Fruit fly (Drosophila melanogaster) whole organism, embryonic: Measurements from ENCODE around the gene msps.
A peak's percentile ranks its signal among the peaks of the same experiment; 100 is the strongest.

Experiments used
- BEAF-32 ChIP-seq: fragments of 200-800 bp; sonication (Bioruptor generic); optimal IDR thresholded peaks from 3 replicates; lab custom pipeline; 2017; ENCODE audit warnings: missing biosample characterization, missing genetic modification characterization, mild to moderate bottlenecking, moderate library complexity, missing genetic modification reagents
- CG10431 ChIP-seq: fragments of 200-800 bp; sonication (Bioruptor generic); optimal IDR thresholded peaks from 3 replicates; lab custom pipeline; 2018; ENCODE audit warnings: missing biosample characterization, mild to moderate bottlenecking, missing genetic modification characterization
- CG10654 ChIP-seq: fragments of 200-800 bp; sonication (Bioruptor generic); optimal IDR thresholded peaks from 2 replicates; lab custom pipeline; 2016; ENCODE audit warnings: missing biosample characterization, missing genetic modification characterization
- CG11093 ChIP-seq: fragments of 200-800 bp; sonication (Bioruptor generic); IDR thresholded peaks from 3 replicates; pipeline ENCODE4 v1.3.6; 2022; ENCODE audit warnings: missing biosample characterization, missing genetic modification characterization
- CG12236 ChIP-seq: fragments of 200-800 bp; sonication (Bioruptor generic); optimal IDR thresholded peaks from 2 replicates; lab custom pipeline; 2016; ENCODE audit warnings: missing biosample characterization, missing genetic modification characterization
- CG12942 ChIP-seq: fragments of 200-800 bp; sonication (Bioruptor generic); optimal IDR thresholded peaks from 3 replicates; lab custom pipeline; 2016; ENCODE audit warnings: missing biosample characterization, missing genetic modification characterization
- CG15011 ChIP-seq: fragments of 200-800 bp; sonication (Bioruptor generic); optimal IDR thresholded peaks from 3 replicates; lab custom pipeline; 2018; ENCODE audit warnings: missing biosample characterization, mild to moderate bottlenecking, missing genetic modification characterization
- CG1529 ChIP-seq: fragments of 200-800 bp; sonication (Bioruptor generic); optimal IDR thresholded peaks from 3 replicates; lab custom pipeline; 2018; ENCODE audit warnings: missing biosample characterization, missing genetic modification characterization
- CG16815 ChIP-seq: fragments of 200-800 bp; sonication (Bioruptor generic); optimal IDR thresholded peaks from 3 replicates; lab custom pipeline; 2017; ENCODE audit warnings: missing biosample characterization, mild to moderate bottlenecking, missing genetic modification characterization
- CG16863 ChIP-seq: fragments of 200-800 bp; sonication (Bioruptor generic); optimal IDR thresholded peaks from 3 replicates; lab custom pipeline; 2016; ENCODE audit warnings: missing biosample characterization, missing genetic modification characterization
- CG17829 ChIP-seq: fragments of 200-800 bp; optimal IDR thresholded peaks from 2 replicates; lab custom pipeline; 2019; ENCODE audit warnings: missing biosample characterization, mild to moderate bottlenecking, missing genetic modification characterization, moderate library complexity
- CG2202 ChIP-seq: fragments of 200-800 bp; sonication (Bioruptor generic); optimal IDR thresholded peaks from 2 replicates; lab custom pipeline; 2018; ENCODE audit warnings: missing biosample characterization, mild to moderate bottlenecking, missing genetic modification characterization
- CG30020 ChIP-seq: fragments of 200-800 bp; optimal IDR thresholded peaks from 2 replicates; lab custom pipeline; 2019; ENCODE audit warnings: missing biosample characterization, mild to moderate bottlenecking, missing genetic modification characterization, moderate library complexity
- CG3407 ChIP-seq: fragments of 200-800 bp; sonication (Bioruptor generic); optimal IDR thresholded peaks from 2 replicates; lab custom pipeline; 2018; ENCODE audit warnings: missing biosample characterization, mild to moderate bottlenecking, missing genetic modification characterization
- CG34224 ChIP-seq: fragments of 200-800 bp; sonication (Bioruptor generic); IDR thresholded peaks from 3 replicates; pipeline ENCODE4 v1.3.6; 2022; ENCODE audit warnings: missing biosample characterization, missing genetic modification characterization; ENCODE audit not compliant: partially characterized antibody
- CG3838 ChIP-seq: fragments of 200-800 bp; sonication (Bioruptor generic); optimal IDR thresholded peaks from 3 replicates; lab custom pipeline; 2016; ENCODE audit warnings: missing biosample characterization, missing genetic modification characterization
- CG4404 ChIP-seq: fragments of 200-800 bp; sonication (Bioruptor generic); IDR thresholded peaks from 2 replicates; pipeline ENCODE4 v1.3.6; 2022; ENCODE audit warnings: missing biosample characterization, missing genetic modification characterization
- CG6654 ChIP-seq: fragments of 200-800 bp; sonication (Bioruptor generic); optimal IDR thresholded peaks from 2 replicates; lab custom pipeline; 2017; ENCODE audit warnings: missing biosample characterization, mild to moderate bottlenecking, missing genetic modification characterization
- CG7271 ChIP-seq: fragments of 200-800 bp; sonication (Bioruptor generic); optimal IDR thresholded peaks from 2 replicates; lab custom pipeline; 2018; ENCODE audit warnings: missing biosample characterization, mild to moderate bottlenecking, missing genetic modification characterization, moderate library complexity
- CG7786 ChIP-seq: fragments of 200-800 bp; sonication (Bioruptor generic); optimal IDR thresholded peaks from 2 replicates; lab custom pipeline; 2016; ENCODE audit warnings: missing biosample characterization, missing genetic modification characterization
- CG8290 ChIP-seq, 3 experiments: fragments of 200-800 bp; sonication (Bioruptor generic); optimal IDR thresholded peaks; 2 replicates each; lab custom pipeline; 2016 to 2019; ENCODE audit warnings: missing biosample characterization in 3 of 3, missing genetic modification characterization in 3 of 3, mild to moderate bottlenecking in 2 of 3, moderate library complexity in 1 of 3
- CG9727 ChIP-seq: fragments of 200-800 bp; sonication (Bioruptor generic); optimal IDR thresholded peaks from 3 replicates; lab custom pipeline; 2017; ENCODE audit warnings: missing biosample characterization, mild to moderate bottlenecking, missing genetic modification characterization
- Chrac-16 ChIP-seq: fragments of 200-800 bp; sonication (Bioruptor generic); optimal IDR thresholded peaks from 3 replicates; lab custom pipeline; 2016; ENCODE audit warnings: missing biosample characterization, missing genetic modification characterization
- CkIIα-i1 ChIP-seq: fragments of 200-800 bp; sonication (Bioruptor generic); IDR thresholded peaks from 2 replicates; pipeline ENCODE4 v1.3.6; 2022; ENCODE audit warnings: missing biosample characterization, missing genetic modification characterization
- Ets97D ChIP-seq: fragments of 200-800 bp; sonication (Bioruptor generic); optimal IDR thresholded peaks from 3 replicates; lab custom pipeline; 2016; ENCODE audit warnings: missing biosample characterization, missing genetic modification characterization
- Hey ChIP-seq: fragments of 200-800 bp; sonication (Bioruptor generic); optimal IDR thresholded peaks from 3 replicates; lab custom pipeline; 2018; ENCODE audit warnings: missing biosample characterization, mild to moderate bottlenecking, missing genetic modification characterization
- Hr3 ChIP-seq: fragments of 200-800 bp; sonication (Bioruptor generic); optimal IDR thresholded peaks from 3 replicates; lab custom pipeline; 2016; ENCODE audit warnings: missing biosample characterization, missing genetic modification characterization
- Jarid2 ChIP-seq: fragments of 200-800 bp; sonication (Bioruptor generic); optimal IDR thresholded peaks from 3 replicates; lab custom pipeline; 2017; ENCODE audit warnings: mild to moderate bottlenecking, missing biosample characterization, missing genetic modification reagents, missing genetic modification characterization
- MTF-1 ChIP-seq: fragments of 200-800 bp; sonication (Bioruptor generic); optimal IDR thresholded peaks from 2 replicates; lab custom pipeline; 2018; ENCODE audit warnings: missing biosample characterization, mild to moderate bottlenecking, missing genetic modification characterization, borderline replicate concordance
- NC2β ChIP-seq: fragments of 200-800 bp; sonication (Bioruptor generic); optimal IDR thresholded peaks from 2 replicates; lab custom pipeline; 2016; ENCODE audit warnings: missing biosample characterization, missing genetic modification characterization
- Nf-YC ChIP-seq: fragments of 200-800 bp; optimal IDR thresholded peaks from 3 replicates; lab custom pipeline; 2019; ENCODE audit warnings: missing biosample characterization, mild to moderate bottlenecking, missing genetic modification characterization, moderate library complexity
- NfI ChIP-seq: fragments of 200-800 bp; sonication (Bioruptor generic); optimal IDR thresholded peaks from 3 replicates; lab custom pipeline; 2018; ENCODE audit warnings: missing biosample characterization, mild to moderate bottlenecking, missing genetic modification characterization, moderate library complexity
- Ptx1 ChIP-seq: fragments of 200-800 bp; sonication (Bioruptor generic); IDR thresholded peaks from 2 replicates; pipeline ENCODE4 v1.3.6; 2022; ENCODE audit warnings: missing biosample characterization, missing genetic modification characterization
- Taf1 ChIP-seq: fragments of 200-800 bp; sonication (Bioruptor generic); IDR thresholded peaks from 2 replicates; pipeline ENCODE4 v1.3.6; 2022; ENCODE audit warnings: missing biosample characterization, missing genetic modification characterization
- ab ChIP-seq: fragments of 200-800 bp; sonication (Bioruptor generic); optimal IDR thresholded peaks from 2 replicates; lab custom pipeline; 2016; ENCODE audit warnings: missing biosample characterization, missing genetic modification characterization
- bigmax ChIP-seq: fragments of 200-800 bp; sonication (Bioruptor generic); optimal IDR thresholded peaks from 2 replicates; lab custom pipeline; 2018; ENCODE audit warnings: missing biosample characterization, mild to moderate bottlenecking, missing genetic modification characterization
- cwo ChIP-seq: fragments of 200-800 bp; sonication (Bioruptor generic); optimal IDR thresholded peaks from 3 replicates; lab custom pipeline; 2017; ENCODE audit warnings: missing biosample characterization, missing genetic modification characterization, mild to moderate bottlenecking, moderate library complexity, missing genetic modification reagents
- dpn ChIP-seq, 2 experiments: fragments of 200-800 bp; sonication (Bioruptor generic); optimal IDR thresholded peaks; 3 replicates each; lab custom pipeline; 2016; ENCODE audit warnings: missing biosample characterization in 2 of 2, missing genetic modification characterization in 2 of 2
- inv ChIP-seq: fragments of 200-800 bp; sonication (Bioruptor generic); IDR thresholded peaks from 2 replicates; pipeline ENCODE4 v1.3.6; 2022; ENCODE audit warnings: missing biosample characterization, missing genetic modification characterization; ENCODE audit not compliant: partially characterized antibody
- lola ChIP-seq, 3 experiments: fragments of >200 bp in 2 of 3; fragments of 200-800 bp in 1 of 3; sonication (Bioruptor generic) in 1 of 3; optimal IDR thresholded peaks; 2 replicates each; lab custom pipeline; 2017 to 2019; ENCODE audit warnings: missing biosample characterization in 3 of 3, missing genetic modification characterization in 3 of 3, mild to moderate bottlenecking in 1 of 3, moderate library complexity in 1 of 3
- mam ChIP-seq: fragments of 200-800 bp; sonication (Bioruptor generic); optimal IDR thresholded peaks from 3 replicates; lab custom pipeline; 2016; ENCODE audit warnings: missing biosample characterization, missing genetic modification characterization
- odd ChIP-seq: fragments of 200-800 bp; sonication (Bioruptor generic); optimal IDR thresholded peaks from 2 replicates; lab custom pipeline; 2017; ENCODE audit warnings: missing biosample characterization, mild to moderate bottlenecking, missing genetic modification characterization
- pfk ChIP-seq: fragments of 200-800 bp; sonication (Bioruptor generic); optimal IDR thresholded peaks from 2 replicates; lab custom pipeline; 2018; ENCODE audit warnings: missing biosample characterization, mild to moderate bottlenecking, missing genetic modification characterization, moderate library complexity
- psq ChIP-seq: fragments of 200-800 bp; sonication (Bioruptor generic); optimal IDR thresholded peaks from 2 replicates; lab custom pipeline; 2017; ENCODE audit warnings: missing biosample characterization, missing genetic modification characterization
- ro ChIP-seq: fragments of 200-800 bp; sonication (Bioruptor generic); IDR thresholded peaks from 2 replicates; pipeline ENCODE4 v1.3.6; 2022; ENCODE audit warnings: missing biosample characterization, missing genetic modification characterization
- sisA ChIP-seq: fragments of 200-800 bp; sonication (Bioruptor generic); IDR thresholded peaks from 2 replicates; pipeline ENCODE4 v1.3.6; 2022; ENCODE audit warnings: missing biosample characterization, missing genetic modification characterization
- slou ChIP-seq: fragments of 200-800 bp; sonication (Bioruptor generic); optimal IDR thresholded peaks from 3 replicates; lab custom pipeline; 2016; ENCODE audit warnings: missing biosample characterization, missing genetic modification characterization
- sna ChIP-seq: fragments of 200-800 bp; sonication (Bioruptor generic); IDR thresholded peaks from 2 replicates; pipeline ENCODE4 v1.3.6; 2022; ENCODE audit warnings: missing biosample characterization, missing genetic modification characterization; ENCODE audit not compliant: partially characterized antibody
- stwl ChIP-seq: fragments of 200-800 bp; sonication (Bioruptor generic); optimal IDR thresholded peaks from 3 replicates; lab custom pipeline; 2018; ENCODE audit warnings: missing biosample characterization, mild to moderate bottlenecking, missing genetic modification characterization, moderate library complexity
- vvl ChIP-seq: fragments of 200-800 bp; sonication (Bioruptor generic); IDR thresholded peaks from 2 replicates; pipeline ENCODE4 v1.3.6; 2022; ENCODE audit warnings: missing biosample characterization, missing genetic modification characterization
- wek ChIP-seq: fragments of 200-800 bp; sonication (Bioruptor generic); optimal IDR thresholded peaks from 3 replicates; lab custom pipeline; 2018; ENCODE audit warnings: missing biosample characterization, mild to moderate bottlenecking, missing genetic modification characterization, moderate library complexity

msps gene

DNA sequence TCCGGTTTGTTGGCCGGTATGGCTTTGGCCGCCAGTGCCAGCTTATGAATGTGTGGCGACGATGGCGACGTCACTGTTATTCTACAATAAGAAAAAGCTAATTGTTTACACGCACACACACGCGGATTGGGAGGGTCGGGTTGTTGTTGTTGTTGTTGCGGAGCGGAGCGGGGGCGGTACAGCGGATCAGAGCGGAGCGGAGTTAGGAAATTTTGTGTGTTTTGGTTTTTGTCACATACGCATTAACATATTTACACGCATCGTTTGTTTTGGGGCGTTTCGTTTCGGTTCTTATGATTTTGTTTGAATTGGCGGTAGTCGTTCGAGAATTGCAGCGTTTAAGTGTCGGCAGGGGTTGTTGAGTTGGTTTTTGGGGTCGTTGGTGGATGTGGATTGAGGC is 18.7 kb downstream of the msps start (continued):
- no peak for TF ChIP-seq sisA (GFP tag; lab: Robert Waterston, UW)
- TF ChIP-seq CG10654 (GFP tag; lab: Kevin White, UChicago), result no peak
- TF ChIP-seq sna (GFP tag; lab: Robert Waterston, UW), result no peak
- no peak for TF ChIP-seq inv (GFP tag; lab: Robert Waterston, UW)
- TF ChIP-seq cwo (GFP tag; lab: Kevin White, UChicago), result no peak
- TF ChIP-seq CG17829 (tag; lab: Kevin White, UChicago), result no peak
- TF ChIP-seq Ets97D (GFP tag; lab: Kevin White, UChicago), result no peak
- TF ChIP-seq lola (GFP tag; optimal IDR thresholded peaks at IDR 0.05; lab: Kevin White, UChicago), result peak in 1 of 3 experiments; percentile 24
- TF ChIP-seq CG4404 (GFP tag; lab: Robert Waterston, UW), result no peak
- no peak for TF ChIP-seq ro (GFP tag; lab: Robert Waterston, UW)
- TF ChIP-seq Chrac-16, result no peak
- peak; percentile 3 for TF ChIP-seq CG3838 (GFP tag; lab: Kevin White, UChicago)
- TF ChIP-seq pfk (GFP tag; lab: Kevin White, UChicago), result no peak
- no peak for TF ChIP-seq Taf1
- TF ChIP-seq BEAF-32 (GFP tag; lab: Kevin White, UChicago), result no peak
- no peak for TF ChIP-seq CG1529 (GFP tag; lab: Kevin White, UChicago)
- no peak for TF ChIP-seq CG3407
- peak; percentile 13 for TF ChIP-seq Hey (tag; lab: Kevin White, UChicago)
- TF ChIP-seq slou (GFP tag; lab: Kevin White, UChicago), result no peak
- no peak for TF ChIP-seq Ptx1
- peak; percentile 33 for TF ChIP-seq wek (GFP tag; lab: Kevin White, UChicago)
- TF ChIP-seq CG34224 (GFP tag; lab: Robert Waterston, UW), result no peak
- no peak for TF ChIP-seq odd (GFP tag; lab: Kevin White, UChicago)
- no peak for TF ChIP-seq psq (GFP tag; lab: Kevin White, UChicago)
- no peak for TF ChIP-seq bigmax (GFP tag; lab: Kevin White, UChicago)
- TF ChIP-seq mam (GFP tag; lab: Kevin White, UChicago), result no peak
- peak; percentile 28 for TF ChIP-seq NC2β (GFP tag; lab: Kevin White, UChicago)
- peak; percentile 46 for TF ChIP-seq CG12236
- TF ChIP-seq Hr3 (GFP tag; lab: Kevin White, UChicago), result no peak
- TF ChIP-seq CG6654 (GFP tag; lab: Kevin White, UChicago), result peak; percentile 3
- TF ChIP-seq vvl (GFP tag; lab: Robert Waterston, UW), result peak; percentile 73
- no peak for TF ChIP-seq Jarid2
- no peak for TF ChIP-seq CG16815 (GFP tag; lab: Kevin White, UChicago)
- TF ChIP-seq CG11093 (GFP tag; lab: Robert Waterston, UW), result no peak
- TF ChIP-seq ab, result no peak
- TF ChIP-seq CG16863 (GFP tag; lab: Kevin White, UChicago), result peak; percentile 41
- no peak for TF ChIP-seq stwl (tag; lab: Kevin White, UChicago)
- no peak for TF ChIP-seq CG7271 (tag; lab: Kevin White, UChicago)
- TF ChIP-seq CG12942 (GFP tag; lab: Kevin White, UChicago), result no peak
- TF ChIP-seq CG10431 (GFP tag; lab: Kevin White, UChicago), result peak; percentile 22
- no peak for TF ChIP-seq CG8290 (GFP tag; optimal IDR thresholded peaks at IDR 0.05; lab: Kevin White, UChicago)
- TF ChIP-seq CG8290 (tag; optimal IDR thresholded peaks at IDR 0.05; lab: Kevin White, UChicago), result no peak
- peak; percentile 53 for TF ChIP-seq CG9727 (GFP tag; lab: Kevin White, UChicago)
- no peak for TF ChIP-seq Nf-YC (tag; lab: Kevin White, UChicago)
- TF ChIP-seq CG30020 (tag; lab: Kevin White, UChicago), result no peak
- TF ChIP-seq dpn (GFP tag; optimal IDR thresholded peaks at IDR 0.05; lab: Kevin White, UChicago), result no peak
- peak; percentile 60 for TF ChIP-seq CG2202 (tag; lab: Kevin White, UChicago)
- peak; percentile 43 for TF ChIP-seq CG15011 (GFP tag; lab: Kevin White, UChicago)
- TF ChIP-seq MTF-1 (GFP tag; lab: Kevin White, UChicago), result peak; percentile 6
- TF ChIP-seq CG7786 (GFP tag; lab: Kevin White, UChicago), result no peak
- no peak for TF ChIP-seq CkIIα-i1 (GFP tag; lab: Robert Waterston, UW)
- peak; percentile 40 for TF ChIP-seq NfI (GFP tag; lab: Kevin White, UChicago)
